Worm (Caenorhabditis elegans) whole organism, L2 larva: ENCODE measurements around the gene ZK829.3.

Experiments used
- C34F6.9 ChIP-seq: fragments of 150-350 bp; optimal IDR thresholded peaks from 2 replicates; lab custom pipeline; 2014; ENCODE audit warnings: missing biosample characterization, missing genetic modification characterization
- F13H6.1 ChIP-seq: sonication (generic microtip); optimal IDR thresholded peaks from 2 replicates; lab custom pipeline; 2016; ENCODE audit warnings: missing genetic modification characterization, missing compliant biosample characterization
- R02D3.7 ChIP-seq: fragments of 150-350 bp; optimal IDR thresholded peaks from 2 replicates; lab custom pipeline; 2014; ENCODE audit warnings: missing biosample characterization, missing genetic modification characterization
- Y55F3AM.14 ChIP-seq: fragments of 200-800 bp; sonication (Bioruptor generic); optimal IDR thresholded peaks from 2 replicates; lab custom pipeline; 2018; ENCODE audit warnings: mild to moderate bottlenecking, missing genetic modification characterization, missing compliant biosample characterization
- ZK546.5 ChIP-seq: sonication (generic microtip); optimal IDR thresholded peaks from 2 replicates; lab custom pipeline; 2017; ENCODE audit warnings: missing biosample characterization, missing genetic modification characterization
- alr-1 ChIP-seq: fragments of 150-350 bp; optimal IDR thresholded peaks from 2 replicates; lab custom pipeline; 2014; ENCODE audit warnings: missing biosample characterization, missing genetic modification characterization
- aly-2 ChIP-seq: fragments of 150-350 bp; optimal IDR thresholded peaks from 2 replicates; lab custom pipeline; 2014; ENCODE audit warnings: missing biosample characterization, missing genetic modification characterization
- ama-1 ChIP-seq: fragments of 150-350 bp; optimal IDR thresholded peaks from 2 replicates; lab custom pipeline; 2018; ENCODE audit warnings: inconsistent platforms
- blmp-1 ChIP-seq: sonication (generic microtip); optimal IDR thresholded peaks from 2 replicates; lab custom pipeline; 2017; ENCODE audit warnings: missing genetic modification characterization, mild to moderate bottlenecking, missing compliant biosample characterization, antibody characterized with exemption, moderate library complexity; ENCODE audit not compliant: insufficient read depth
- ceh-16 ChIP-seq: fragments of 150-350 bp; optimal IDR thresholded peaks from 2 replicates; lab custom pipeline; 2014; ENCODE audit warnings: missing biosample characterization, missing genetic modification characterization
- ceh-82 ChIP-seq: fragments of 150-350 bp; optimal IDR thresholded peaks from 2 replicates; lab custom pipeline; 2014; ENCODE audit warnings: missing biosample characterization, missing genetic modification characterization
- crh-2 ChIP-seq: sonication (generic microtip); optimal IDR thresholded peaks from 2 replicates; lab custom pipeline; 2017; ENCODE audit warnings: missing biosample characterization, missing genetic modification characterization
- dmd-4 ChIP-seq: sonication (generic microtip); optimal IDR thresholded peaks from 2 replicates; lab custom pipeline; 2017; ENCODE audit warnings: missing biosample characterization, missing genetic modification characterization
- egl-27 ChIP-seq: sonication (generic microtip); optimal IDR thresholded peaks from 3 replicates; lab custom pipeline; 2017; ENCODE audit warnings: missing biosample characterization, missing genetic modification reagents, missing genetic modification characterization
- elt-1 ChIP-seq: fragments of 150-350 bp; optimal IDR thresholded peaks from 2 replicates; lab custom pipeline; 2014; ENCODE audit warnings: missing biosample characterization, missing genetic modification characterization
- elt-3 ChIP-seq: sonication (generic microtip); optimal IDR thresholded peaks from 2 replicates; lab custom pipeline; 2017; ENCODE audit warnings: missing biosample characterization, missing genetic modification characterization
- fos-1 ChIP-seq: fragments of 150-350 bp; optimal IDR thresholded peaks from 2 replicates; lab custom pipeline; 2014; ENCODE audit warnings: missing biosample characterization, missing genetic modification characterization
- gmeb-1 ChIP-seq: fragments of 150-350 bp; optimal IDR thresholded peaks from 2 replicates; lab custom pipeline; 2014; ENCODE audit warnings: missing biosample characterization, missing genetic modification characterization
- lin-11 ChIP-seq: fragments of 150-350 bp; sonication (generic microtip); optimal IDR thresholded peaks from 2 replicates; lab custom pipeline; 2014; ENCODE audit warnings: missing biosample characterization, missing genetic modification characterization, inconsistent platforms, mixed read lengths
- lin-13 ChIP-seq: fragments of 150-350 bp; optimal IDR thresholded peaks from 2 replicates; lab custom pipeline; 2014; ENCODE audit warnings: missing biosample characterization, missing genetic modification reagents, missing genetic modification characterization
- lin-39 ChIP-seq: fragments of 150-350 bp; optimal IDR thresholded peaks from 2 replicates; lab custom pipeline; 2014; ENCODE audit warnings: missing biosample characterization, missing genetic modification reagents, missing genetic modification characterization
- lsy-2 ChIP-seq, 2 experiments: fragments of 150-350 bp in 1 of 2; sonication (generic microtip) in 1 of 2; optimal IDR thresholded peaks; 2 replicates each; lab custom pipeline; 2014 to 2017; ENCODE audit warnings: missing biosample characterization in 2 of 2, missing genetic modification characterization in 2 of 2
- mab-5 ChIP-seq: fragments of 150-350 bp; optimal IDR thresholded peaks from 2 replicates; lab custom pipeline; 2014; ENCODE audit warnings: missing biosample characterization, missing genetic modification characterization
- mbf-1 ChIP-seq: sonication (generic microtip); optimal IDR thresholded peaks from 2 replicates; lab custom pipeline; 2017; ENCODE audit warnings: missing biosample characterization, missing genetic modification characterization
- mdl-1 ChIP-seq, 2 experiments: fragments of 150-350 bp in 1 of 2; sonication (generic microtip) in 1 of 2; optimal IDR thresholded peaks; 2 replicates each; lab custom pipeline; 2017; ENCODE audit warnings: missing biosample characterization in 2 of 2, missing genetic modification characterization in 2 of 2
- nhr-10 ChIP-seq: sonication (generic microtip); optimal IDR thresholded peaks from 2 replicates; lab custom pipeline; 2017; ENCODE audit warnings: missing biosample characterization, missing genetic modification characterization
- nhr-11 ChIP-seq: fragments of 150-350 bp; optimal IDR thresholded peaks from 2 replicates; lab custom pipeline; 2014; ENCODE audit warnings: missing biosample characterization, missing genetic modification characterization
- nhr-12 ChIP-seq: fragments of 150-350 bp; optimal IDR thresholded peaks from 2 replicates; lab custom pipeline; 2014; ENCODE audit warnings: missing biosample characterization, missing genetic modification characterization
- nhr-129 ChIP-seq: fragments of 150-350 bp; optimal IDR thresholded peaks from 2 replicates; lab custom pipeline; 2014; ENCODE audit warnings: missing biosample characterization, missing genetic modification characterization
- nhr-21 ChIP-seq: fragments of 150-350 bp; optimal IDR thresholded peaks from 2 replicates; lab custom pipeline; 2014; ENCODE audit warnings: missing biosample characterization, missing genetic modification characterization
- nhr-23 ChIP-seq: fragments of 150-350 bp; optimal IDR thresholded peaks from 2 replicates; lab custom pipeline; 2014; ENCODE audit warnings: missing biosample characterization, missing genetic modification reagents, missing genetic modification characterization
- nhr-237 ChIP-seq: fragments of 150-350 bp; optimal IDR thresholded peaks from 2 replicates; lab custom pipeline; 2014; ENCODE audit warnings: missing biosample characterization, missing genetic modification characterization
- nhr-25 ChIP-seq: fragments of 150-350 bp; sonication (generic microtip); optimal IDR thresholded peaks from 3 replicates; lab custom pipeline; 2014; ENCODE audit warnings: missing biosample characterization, missing genetic modification characterization
- nhr-6 ChIP-seq: fragments of 150-350 bp; optimal IDR thresholded peaks from 2 replicates; lab custom pipeline; 2014; ENCODE audit warnings: missing biosample characterization, missing genetic modification characterization
- nhr-77 ChIP-seq: fragments of 150-350 bp; optimal IDR thresholded peaks from 2 replicates; lab custom pipeline; 2014; ENCODE audit warnings: missing biosample characterization, missing genetic modification characterization
- peb-1 ChIP-seq: fragments of 150-350 bp; optimal IDR thresholded peaks from 2 replicates; lab custom pipeline; 2014; ENCODE audit warnings: missing biosample characterization, missing genetic modification characterization
- sem-4 ChIP-seq: fragments of 150-350 bp; optimal IDR thresholded peaks from 2 replicates; lab custom pipeline; 2014; ENCODE audit warnings: missing biosample characterization, missing genetic modification reagents, missing genetic modification characterization
- skn-1 ChIP-seq: sonication (generic microtip); optimal IDR thresholded peaks from 2 replicates; lab custom pipeline; 2017; ENCODE audit warnings: missing biosample characterization, missing genetic modification characterization
- sma-3 ChIP-seq: sonication (generic microtip); optimal IDR thresholded peaks from 2 replicates; lab custom pipeline; 2016; ENCODE audit warnings: missing genetic modification reagents, missing genetic modification characterization, missing compliant biosample characterization
- sma-9 ChIP-seq, 2 experiments: fragments of 150-350 bp in 1 of 2; sonication (generic microtip) in 1 of 2; optimal IDR thresholded peaks; 2 replicates each; lab custom pipeline; 2014 to 2016; ENCODE audit warnings: missing genetic modification characterization in 2 of 2, mild to moderate bottlenecking in 1 of 2, missing biosample characterization in 1 of 2, missing compliant biosample characterization in 1 of 2, missing genetic modification reagents in 1 of 2, moderate library complexity in 1 of 2
- snpc-4 ChIP-seq: fragments of 150-350 bp; optimal IDR thresholded peaks from 2 replicates; lab custom pipeline; 2014; ENCODE audit warnings: missing biosample characterization, missing genetic modification characterization
- unc-39 ChIP-seq: fragments of 150-350 bp; optimal IDR thresholded peaks from 2 replicates; lab custom pipeline; 2014; ENCODE audit warnings: missing biosample characterization, missing genetic modification characterization
- unc-55 ChIP-seq: fragments of 150-350 bp; sonication (generic microtip); optimal IDR thresholded peaks from 3 replicates; lab custom pipeline; 2014; ENCODE audit warnings: missing biosample characterization, missing genetic modification reagents, missing genetic modification characterization
- unc-62 ChIP-seq: fragments of 150-350 bp; optimal IDR thresholded peaks from 2 replicates; lab custom pipeline; 2014; ENCODE audit warnings: missing biosample characterization, missing genetic modification reagents, missing genetic modification characterization
- zag-1 ChIP-seq: fragments of 150-350 bp; optimal IDR thresholded peaks from 2 replicates; lab custom pipeline; 2014; ENCODE audit warnings: missing biosample characterization, missing genetic modification characterization
- ztf-1 ChIP-seq: fragments of 200-800 bp; sonication (Bioruptor generic); conservative IDR thresholded peaks from 2 replicates; pipeline ENCODE4 v1.3.6; 2022; ENCODE audit warnings: missing genetic modification characterization, missing compliant biosample characterization
- ztf-11 ChIP-seq: sonication (generic microtip); optimal IDR thresholded peaks from 2 replicates; lab custom pipeline; 2017; ENCODE audit warnings: missing biosample characterization, missing genetic modification characterization
- ztf-4 ChIP-seq: fragments of 150-350 bp; optimal IDR thresholded peaks from 2 replicates; lab custom pipeline; 2014; ENCODE audit warnings: missing biosample characterization, missing genetic modification characterization

ZK829.3 gene

ce11 chrIV:11956387-11956786 lies 10.9 kb upstream of the ZK829.3 start:
- TF ChIP-seq sma-9 (GFP tag; optimal IDR thresholded peaks at IDR 0.05; lab: Kevin White, UChicago) (peak; percentile 100), sma-9 (tag; optimal IDR thresholded peaks at IDR 0.05; lab: Kevin White, UChicago) (peak; percentile 17), zag-1 (tag; lab: Kevin White, UChicago) (no peak), nhr-10 (no peak), peb-1 (tag; lab: Kevin White, UChicago) (no peak), nhr-237 (tag; lab: Kevin White, UChicago) (no peak), elt-3 (tag; lab: Kevin White, UChicago) (no peak), snpc-4 (peak; percentile 24), mdl-1 (tag; optimal IDR thresholded peaks at IDR 0.05; lab: Kevin White, UChicago) (peak; percentile 99 to 100), unc-39 (tag; lab: Kevin White, UChicago) (no peak), skn-1 (tag; lab: Kevin White, UChicago) (no peak), mab-5 (tag; lab: Kevin White, UChicago) (peak; percentile 74), ama-1 (lab: Kevin White, UChicago) (peak; percentile 37), alr-1 (tag; lab: Kevin White, UChicago) (no peak), crh-2 (peak; percentile 94), gmeb-1 (tag; lab: Kevin White, UChicago) (peak; percentile 83), nhr-23 (tag; lab: Kevin White, UChicago) (no peak), dmd-4 (tag; lab: Kevin White, UChicago) (no peak), elt-1 (tag; lab: Kevin White, UChicago) (no peak), ztf-11 (no peak), lin-11 (tag; lab: Kevin White, UChicago) (no peak), ztf-1 (GFP tag; lab: Robert Waterston, UW) (no peak), mbf-1 (tag; lab: Kevin White, UChicago) (no peak), blmp-1 (tag; lab: Kevin White, UChicago) (peak; percentile 81), C34F6.9 (tag; lab: Kevin White, UChicago) (peak; percentile 86), egl-27 (tag; lab: Kevin White, UChicago) (peak; percentile 78), lin-13 (GFP tag; lab: Kevin White, UChicago) (peak; percentile 74), lsy-2 (tag; optimal IDR thresholded peaks at IDR 0.05; lab: Kevin White, UChicago) (peak in 1 of 2 experiments; percentile 82), ceh-82 (tag; lab: Kevin White, UChicago) (no peak), nhr-77 (tag; lab: Kevin White, UChicago) (peak; percentile 59), nhr-21 (tag; lab: Kevin White, UChicago) (peak; percentile 97), R02D3.7 (no peak), nhr-11 (tag; lab: Kevin White, UChicago) (no peak), F13H6.1 (tag; lab: Kevin White, UChicago) (peak; percentile 96), unc-55 (GFP tag; lab: Kevin White, UChicago) (no peak), ceh-16 (tag; lab: Kevin White, UChicago) (no peak), nhr-25 (tag; lab: Kevin White, UChicago) (peak; percentile 98), nhr-12 (tag; lab: Kevin White, UChicago) (no peak), sma-3 (GFP tag; lab: Kevin White, UChicago) (peak; percentile 95), aly-2 (tag; lab: Kevin White, UChicago) (no peak), nhr-6 (tag; lab: Kevin White, UChicago) (peak; percentile 85), sem-4 (tag; lab: Kevin White, UChicago) (peak; percentile 92), unc-62 (no peak), ZK546.5 (no peak), ztf-4 (tag; lab: Kevin White, UChicago) (peak; percentile 93), Y55F3AM.14 (GFP tag; lab: Kevin White, UChicago) (peak; percentile 67), fos-1 (tag; lab: Kevin White, UChicago) (peak; percentile 86), nhr-129 (tag; lab: Kevin White, UChicago) (peak; percentile 97), lin-39 (tag; lab: Kevin White, UChicago) (no peak)
- TF ChIP-seq, all 48 proteins: peak for 23
